Fruit fly (Drosophila melanogaster) whole organism, prepupa: ENCODE data around the gene Ets96B.

Source experiments
- CG10631 ChIP-seq: fragments of 200-800 bp; sonication (Bioruptor generic); optimal IDR thresholded peaks from 2 replicates; lab custom pipeline; 2016; ENCODE audit warnings: missing biosample characterization, missing genetic modification characterization
- CG11294 ChIP-seq: fragments of 200-800 bp; sonication (Bioruptor generic); IDR thresholded peaks from 2 replicates; pipeline ENCODE4 v1.3.6; 2022; ENCODE audit warnings: missing biosample characterization, missing genetic modification characterization
- CG1621 ChIP-seq: fragments of 200-800 bp; sonication (Bioruptor generic); optimal IDR thresholded peaks from 3 replicates; lab custom pipeline; 2018; ENCODE audit warnings: missing biosample characterization, mild to moderate bottlenecking, missing genetic modification characterization
- CG31627 ChIP-seq: fragments of 200-800 bp; sonication (Bioruptor generic); optimal IDR thresholded peaks from 3 replicates; lab custom pipeline; 2016; ENCODE audit warnings: missing biosample characterization, missing genetic modification characterization
- CG32006 ChIP-seq: fragments of 200-800 bp; sonication (Bioruptor generic); optimal IDR thresholded peaks from 3 replicates; lab custom pipeline; 2017; ENCODE audit warnings: missing biosample characterization, mild to moderate bottlenecking, missing genetic modification characterization
- CG4318 ChIP-seq: fragments of 200-800 bp; sonication (Bioruptor generic); optimal IDR thresholded peaks from 3 replicates; lab custom pipeline; 2017; ENCODE audit warnings: missing biosample characterization, mild to moderate bottlenecking, missing genetic modification characterization
- CG6163 ChIP-seq: fragments of 200-800 bp; sonication (Bioruptor generic); IDR thresholded peaks from 3 replicates; pipeline ENCODE4 v1.3.6; 2022; ENCODE audit warnings: missing biosample characterization, missing genetic modification characterization
- Eip93F ChIP-seq: fragments of 200-800 bp; sonication (Bioruptor generic); optimal IDR thresholded peaks from 2 replicates; lab custom pipeline; 2016; ENCODE audit warnings: missing biosample characterization, mild to moderate bottlenecking, missing genetic modification characterization
- Hr39 ChIP-seq: fragments of 200-800 bp; sonication (Bioruptor generic); optimal IDR thresholded peaks from 2 replicates; lab custom pipeline; 2016; ENCODE audit warnings: missing biosample characterization, missing genetic modification characterization
- Sox102F ChIP-seq: fragments of 200-800 bp; sonication (Bioruptor generic); optimal IDR thresholded peaks from 2 replicates; lab custom pipeline; 2016; ENCODE audit warnings: missing biosample characterization, mild to moderate bottlenecking, missing genetic modification characterization
- Sox15 ChIP-seq: fragments of 200-800 bp; sonication (Bioruptor generic); optimal IDR thresholded peaks from 3 replicates; lab custom pipeline; 2016; ENCODE audit warnings: missing biosample characterization, missing genetic modification characterization
- net ChIP-seq: fragments of 200-800 bp; sonication (Bioruptor generic); optimal IDR thresholded peaks from 3 replicates; lab custom pipeline; 2016; ENCODE audit warnings: missing biosample characterization, missing genetic modification characterization
- vri ChIP-seq: fragments of 200-800 bp; sonication (Bioruptor generic); optimal IDR thresholded peaks from 3 replicates; lab custom pipeline; 2016; ENCODE audit warnings: missing biosample characterization, mild to moderate bottlenecking, missing genetic modification characterization

Ets96B gene

dm6 chr3R:24845952-24846848, 58.3 kb downstream of the Ets96B start:
- TF ChIP-seq CG11294 (GFP tag; lab: Robert Waterston, UW) (no peak), CG1621 (tag; lab: Kevin White, UChicago) (no peak), Sox102F (GFP tag; lab: Kevin White, UChicago) (no peak), Eip93F (no peak), CG31627 (GFP tag; lab: Kevin White, UChicago) (no peak), CG4318 (no peak), CG6163 (GFP tag; lab: Robert Waterston, UW) (no peak), CG10631 (GFP tag; lab: Kevin White, UChicago) (no peak), Sox15 (GFP tag; lab: Kevin White, UChicago) (no peak), net (GFP tag; lab: Kevin White, UChicago) (no peak), vri (GFP tag; lab: Kevin White, UChicago) (no peak), CG32006 (GFP tag; lab: Kevin White, UChicago) (no peak), Hr39 (GFP tag; lab: Kevin White, UChicago) (no peak)
